Worm (Caenorhabditis elegans): Measurements from ENCODE around the gene K08D12.3.

- TF ChIP-seq ces-1 (GFP tag; optimal IDR thresholded peaks at IDR 0.05) (no peak), lsy-2 (tag; optimal IDR thresholded peaks at IDR 0.05) (no peak)
These were observed 49.3 kb upstream of the K08D12.3 start for ce11 chrIV:1660735-1661134.
